Worm (Caenorhabditis elegans) whole organism, mixed stage, embryonic: ENCODE results near the gene col-146.

Experiments
- blmp-1 ChIP-seq: fragments of 150-350 bp; optimal IDR thresholded peaks from 2 replicates; lab custom pipeline; 2014; ENCODE audit warnings: missing biosample characterization, missing genetic modification characterization
- ces-1 ChIP-seq: fragments of 150-350 bp; optimal IDR thresholded peaks from 2 replicates; lab custom pipeline; 2014; ENCODE audit warnings: missing biosample characterization, missing genetic modification reagents, missing genetic modification characterization
- lsy-2 ChIP-seq: fragments of 150-350 bp; optimal IDR thresholded peaks from 2 replicates; lab custom pipeline; 2014; ENCODE audit warnings: missing biosample characterization, missing genetic modification characterization
- nhr-12 ChIP-seq: fragments of 150-350 bp; optimal IDR thresholded peaks from 2 replicates; lab custom pipeline; 2014; ENCODE audit warnings: missing biosample characterization, missing genetic modification characterization
- nhr-28 ChIP-seq: fragments of 150-350 bp; optimal IDR thresholded peaks from 2 replicates; lab custom pipeline; 2014; ENCODE audit warnings: missing biosample characterization, missing genetic modification characterization
- nhr-76 ChIP-seq: sonication (generic microtip); optimal IDR thresholded peaks from 2 replicates; lab custom pipeline; 2017; ENCODE audit warnings: missing biosample characterization, missing genetic modification characterization
- tbx-8 ChIP-seq: fragments of 200-800 bp; sonication (Bioruptor generic); optimal IDR thresholded peaks from 2 replicates; lab custom pipeline; 2018; ENCODE audit warnings: mild to moderate bottlenecking, missing genetic modification characterization, moderate library complexity, missing compliant biosample characterization
- unc-39 ChIP-seq: fragments of 150-350 bp; optimal IDR thresholded peaks from 2 replicates; lab custom pipeline; 2014; ENCODE audit warnings: missing biosample characterization, missing genetic modification characterization
- ztf-11 ChIP-seq: fragments of 150-350 bp; optimal IDR thresholded peaks from 2 replicates; lab custom pipeline; 2014; ENCODE audit warnings: missing biosample characterization, missing genetic modification characterization

DNA sequence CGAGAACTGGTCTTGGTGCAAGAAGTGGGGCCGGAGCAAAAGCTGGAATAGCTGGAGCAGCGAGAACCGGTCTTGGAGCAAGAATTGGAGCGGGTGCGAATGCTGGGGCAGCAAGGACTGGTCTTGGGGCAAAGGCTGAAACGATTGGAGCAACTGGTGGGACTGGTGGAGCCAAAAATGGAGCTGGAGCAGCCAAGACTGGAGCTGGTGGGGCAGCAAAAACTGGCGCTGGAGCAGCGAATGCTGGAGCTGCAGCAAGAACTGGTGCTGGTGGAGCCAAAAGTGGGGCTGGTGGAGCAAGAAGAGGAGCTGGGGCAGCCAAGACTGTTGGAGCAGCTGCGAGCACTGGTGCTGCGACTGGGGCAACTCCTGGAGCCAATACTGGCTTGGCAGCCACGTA, 1.1 kb upstream of the col-146 start:
- TF ChIP-seq nhr-76, result no peak
- TF ChIP-seq unc-39, result no peak
- no peak for TF ChIP-seq ztf-11 (tag; lab: Kevin White, UChicago)
- no peak for TF ChIP-seq nhr-28 (tag; lab: Kevin White, UChicago)
- TF ChIP-seq blmp-1, result no peak
- TF ChIP-seq lsy-2 (tag; lab: Kevin White, UChicago), result no peak
- no peak for TF ChIP-seq ces-1 (GFP tag; lab: Kevin White, UChicago)
- no peak for TF ChIP-seq nhr-12
- no peak for TF ChIP-seq tbx-8 (GFP tag; lab: Kevin White, UChicago)
